Fruit fly (Drosophila melanogaster) whole organism, pupa: ENCODE data around the gene sas.
A peak's percentile ranks its signal among the peaks of the same experiment; 100 is the strongest.

ENCODE experiments used
- CG10348 ChIP-seq: fragments of 200-800 bp; sonication (Bioruptor generic); IDR thresholded peaks from 2 replicates; pipeline ENCODE4 v1.3.6; 2022; ENCODE audit warnings: missing biosample characterization, missing genetic modification characterization
- CG12605 ChIP-seq: fragments of 200-800 bp; sonication (Bioruptor generic); IDR thresholded peaks from 2 replicates; pipeline ENCODE4 v1.3.6; 2022; ENCODE audit warnings: missing biosample characterization, missing genetic modification characterization
- CG13204 ChIP-seq: fragments of 200-800 bp; sonication (Bioruptor generic); optimal IDR thresholded peaks from 2 replicates; lab custom pipeline; 2018; ENCODE audit warnings: missing biosample characterization, mild to moderate bottlenecking, missing genetic modification characterization, moderate library complexity
- CG14655 ChIP-seq: fragments of 200-800 bp; sonication (Bioruptor generic); optimal IDR thresholded peaks from 3 replicates; lab custom pipeline; 2017; ENCODE audit warnings: mild to moderate bottlenecking, missing biosample characterization, missing genetic modification reagents, missing genetic modification characterization
- CG15710 ChIP-seq: fragments of 200-800 bp; sonication (Bioruptor generic); optimal IDR thresholded peaks from 2 replicates; lab custom pipeline; 2018; ENCODE audit warnings: missing biosample characterization, mild to moderate bottlenecking, missing genetic modification characterization, moderate library complexity
- CG17806 ChIP-seq: fragments of 200-800 bp; sonication (Bioruptor generic); optimal IDR thresholded peaks from 2 replicates; lab custom pipeline; 2018; ENCODE audit warnings: missing biosample characterization, mild to moderate bottlenecking, missing genetic modification characterization, moderate library complexity
- CG32121 ChIP-seq: fragments of 200-800 bp; sonication (Bioruptor generic); IDR thresholded peaks from 2 replicates; pipeline ENCODE4 v1.3.6; 2022; ENCODE audit warnings: missing biosample characterization, missing genetic modification characterization
- CG34367 ChIP-seq: fragments of 200-800 bp; sonication (Bioruptor generic); optimal IDR thresholded peaks from 2 replicates; lab custom pipeline; 2018; ENCODE audit warnings: missing biosample characterization, mild to moderate bottlenecking, missing genetic modification characterization
- CG4496 ChIP-seq: fragments of 200-800 bp; sonication (Bioruptor generic); IDR thresholded peaks from 3 replicates; pipeline ENCODE4 v1.3.6; 2022; ENCODE audit warnings: missing biosample characterization, missing genetic modification characterization
- CG8159 ChIP-seq: fragments of 200-800 bp; sonication (Bioruptor generic); optimal IDR thresholded peaks from 3 replicates; lab custom pipeline; 2018; ENCODE audit warnings: missing biosample characterization, mild to moderate bottlenecking, missing genetic modification characterization, moderate library complexity
- CG8301 ChIP-seq: fragments of 200-800 bp; sonication (Bioruptor generic); optimal IDR thresholded peaks from 2 replicates; lab custom pipeline; 2018; ENCODE audit warnings: missing biosample characterization, mild to moderate bottlenecking, missing genetic modification characterization
- CG9948 ChIP-seq: fragments of 200-800 bp; sonication (Bioruptor generic); optimal IDR thresholded peaks from 2 replicates; lab custom pipeline; 2018; ENCODE audit warnings: missing biosample characterization, mild to moderate bottlenecking, missing genetic modification characterization, moderate library complexity
- D1 ChIP-seq: fragments of 200-800 bp; sonication (Bioruptor generic); optimal IDR thresholded peaks from 2 replicates; lab custom pipeline; 2018; ENCODE audit warnings: missing biosample characterization, mild to moderate bottlenecking, missing genetic modification characterization, moderate library complexity
- EcR ChIP-seq: fragments of 200-800 bp; sonication (Bioruptor generic); optimal IDR thresholded peaks from 3 replicates; lab custom pipeline; 2019; ENCODE audit warnings: missing biosample characterization, missing genetic modification characterization, mild to moderate bottlenecking, moderate library complexity, missing genetic modification reagents
- Ets98B ChIP-seq: fragments of 200-800 bp; sonication (Bioruptor generic); IDR thresholded peaks from 2 replicates; pipeline ENCODE4 v1.3.6; 2022; ENCODE audit warnings: missing biosample characterization, missing genetic modification characterization
- Pif1A ChIP-seq: fragments of 200-800 bp; sonication (Bioruptor generic); optimal IDR thresholded peaks from 3 replicates; lab custom pipeline; 2016; ENCODE audit warnings: missing biosample characterization, missing genetic modification characterization
- Pif1B ChIP-seq: fragments of 200-800 bp; sonication (Bioruptor generic); optimal IDR thresholded peaks from 3 replicates; lab custom pipeline; 2016; ENCODE audit warnings: missing biosample characterization, missing genetic modification characterization
- Snoo ChIP-seq: fragments of 200-800 bp; sonication (Bioruptor generic); optimal IDR thresholded peaks from 3 replicates; lab custom pipeline; 2017; ENCODE audit warnings: missing biosample characterization, mild to moderate bottlenecking, missing genetic modification characterization, inconsistent platforms
- fd96Ca ChIP-seq: fragments of 200-800 bp; sonication (Bioruptor generic); IDR thresholded peaks from 3 replicates; pipeline ENCODE4 v1.3.6; 2022; ENCODE audit warnings: missing biosample characterization, missing genetic modification characterization
- gl ChIP-seq: fragments of 200-800 bp; sonication (Bioruptor generic); optimal IDR thresholded peaks from 2 replicates; lab custom pipeline; 2018; ENCODE audit warnings: missing biosample characterization, mild to moderate bottlenecking, missing genetic modification characterization
- rn ChIP-seq: fragments of 200-800 bp; sonication (Bioruptor generic); IDR thresholded peaks from 2 replicates; pipeline ENCODE4 v1.3.6; 2022; ENCODE audit warnings: missing biosample characterization, missing genetic modification characterization

sas gene

DNA sequence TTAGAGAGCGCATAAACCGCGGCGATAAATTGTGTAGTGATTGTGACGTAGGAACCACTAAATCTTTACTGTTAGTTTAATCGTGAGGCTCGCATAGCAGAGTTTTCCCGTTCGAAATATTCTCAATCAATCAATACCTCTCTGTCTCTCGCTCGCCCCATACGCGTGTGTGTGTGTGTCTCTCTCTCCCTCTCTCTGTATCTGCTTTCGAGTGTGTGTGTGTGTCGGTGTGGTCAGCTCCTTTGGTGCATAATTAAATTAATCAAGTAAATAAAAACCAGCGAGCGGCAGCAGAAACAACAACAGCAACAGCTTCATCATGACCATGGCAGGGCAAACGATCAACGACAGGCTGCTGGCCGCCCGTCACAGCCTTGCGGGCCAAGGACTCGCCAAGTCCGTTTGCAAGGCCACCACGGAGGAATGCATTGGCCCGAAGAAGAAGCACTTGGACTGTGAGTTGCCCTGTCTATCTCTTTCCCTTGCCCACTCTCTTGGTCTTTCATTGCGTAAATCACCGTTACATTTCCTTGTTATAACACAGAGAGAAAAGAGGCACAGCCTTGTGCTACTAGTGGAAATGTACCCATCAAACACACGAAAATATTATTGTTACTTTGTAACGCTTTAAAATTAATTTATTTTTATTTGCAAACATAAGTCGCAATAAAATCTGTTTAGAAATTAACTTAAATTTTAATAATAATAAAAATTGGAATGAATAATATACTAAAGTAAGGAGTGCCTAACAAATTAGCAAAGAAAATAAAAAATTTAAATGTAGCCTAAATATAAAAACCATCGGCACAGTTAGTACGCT, 24.7 kb downstream of the sas start:
- TF ChIP-seq CG34367 (tag; lab: Kevin White, UChicago), result peak; percentile 6
- peak; percentile 92 for TF ChIP-seq EcR
- TF ChIP-seq D1 (tag; lab: Kevin White, UChicago), result no peak
- TF ChIP-seq Snoo (tag; lab: Kevin White, UChicago), result no peak
- TF ChIP-seq CG12605 (GFP tag; lab: Robert Waterston, UW), result no peak
- TF ChIP-seq CG15710 (tag; lab: Kevin White, UChicago), result no peak
- peak; percentile 28 for TF ChIP-seq CG9948 (tag; lab: Kevin White, UChicago)
- TF ChIP-seq gl (tag; lab: Kevin White, UChicago), result no peak
- TF ChIP-seq CG13204 (GFP tag; lab: Kevin White, UChicago), result no peak
- 0 out of 2 replicates have a peak, but pooled peaks have one; percentile 5 for TF ChIP-seq Ets98B (GFP tag; lab: Robert Waterston, UW)
- 0 out of 2 replicates have a peak, but pooled peaks have one; percentile 24 for TF ChIP-seq CG32121 (GFP tag; lab: Robert Waterston, UW)
- TF ChIP-seq CG17806 (tag; lab: Kevin White, UChicago), result peak; percentile 47
- no peak for TF ChIP-seq fd96Ca
- TF ChIP-seq CG14655, result no peak
- no peak for TF ChIP-seq rn
- TF ChIP-seq CG8159 (tag; lab: Kevin White, UChicago), result peak; percentile 40
- no peak for TF ChIP-seq CG4496 (GFP tag; lab: Robert Waterston, UW)
- peak; percentile 21 for TF ChIP-seq CG8301 (tag; lab: Kevin White, UChicago)
- no peak for TF ChIP-seq Pif1A

DNA sequence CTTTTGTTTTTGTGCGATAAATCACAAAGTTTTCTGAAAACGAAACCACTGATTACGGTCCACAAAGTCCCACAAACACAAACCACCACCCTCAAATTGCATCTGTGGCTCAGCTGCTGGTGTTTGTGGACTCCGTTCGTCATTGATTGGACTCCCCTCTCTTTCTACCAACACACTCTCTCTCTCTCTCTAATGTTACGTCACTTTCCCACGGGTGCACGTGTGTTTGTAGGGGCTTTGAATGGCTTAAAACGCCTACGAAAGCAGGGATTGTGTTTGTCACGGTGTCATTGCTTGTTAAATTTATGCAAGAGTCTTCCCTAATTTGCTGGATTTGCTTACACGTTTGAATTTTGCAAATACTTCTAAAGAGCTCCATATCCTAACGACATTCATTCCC, 25.4 kb downstream of the sas start:
- TF ChIP-seq rn (no peak), CG4496 (GFP tag; lab: Robert Waterston, UW) (no peak), fd96Ca (no peak), EcR (no peak), CG17806 (tag; lab: Kevin White, UChicago) (no peak), CG8159 (tag; lab: Kevin White, UChicago) (no peak), CG12605 (GFP tag; lab: Robert Waterston, UW) (no peak), CG13204 (GFP tag; lab: Kevin White, UChicago) (no peak), Ets98B (GFP tag; lab: Robert Waterston, UW) (no peak), CG9948 (tag; lab: Kevin White, UChicago) (no peak), Pif1B (GFP tag; lab: Kevin White, UChicago) (no peak), CG8301 (tag; lab: Kevin White, UChicago) (no peak), CG34367 (tag; lab: Kevin White, UChicago) (no peak), CG14655 (no peak), gl (tag; lab: Kevin White, UChicago) (no peak), Pif1A (no peak), D1 (tag; lab: Kevin White, UChicago) (no peak)
- TF ChIP-seq, all 21 proteins: peak for 0

- TF ChIP-seq CG12605 (GFP tag; lab: Robert Waterston, UW) (no peak), rn (no peak), CG14655 (no peak)
Observed at dm6 chr3R:7188697-7189096, 26.1 kb downstream of the sas start.

- TF ChIP-seq EcR, result no peak
- TF ChIP-seq D1 (tag; lab: Kevin White, UChicago), result peak; percentile 34
Observed at dm6 chr3R:7199849-7200248, 37.2 kb downstream of the sas start.

DNA sequence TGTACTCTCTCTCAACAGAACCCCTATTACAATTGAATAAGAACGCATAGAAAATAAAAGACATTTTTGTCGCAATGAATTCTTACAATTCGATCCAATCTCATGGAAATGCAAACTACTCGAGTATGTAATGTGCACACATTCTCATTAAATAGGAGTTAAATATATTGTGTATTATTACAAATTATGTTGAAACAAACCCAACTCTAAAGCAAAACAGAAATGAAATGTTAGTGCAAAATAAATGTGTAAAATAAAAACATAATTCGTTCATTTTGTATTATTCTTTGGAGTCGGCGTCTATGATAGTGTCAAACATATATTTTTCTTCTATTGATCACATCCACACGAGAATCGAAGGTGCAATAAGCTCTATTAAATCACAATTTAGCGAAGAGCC, 38.1 kb downstream of the sas start, which contains the start of gene CG14609:
Gene CG14609, plus strand, starts transcription at position 301 of the 400 bp plus-strand sequence.
- TF ChIP-seq CG10348 (GFP tag; lab: Robert Waterston, UW) (no peak), CG32121 (GFP tag; lab: Robert Waterston, UW) (no peak), CG14655 (no peak), D1 (tag; lab: Kevin White, UChicago) (no peak), Pif1A (no peak), gl (tag; lab: Kevin White, UChicago) (no peak), CG8159 (tag; lab: Kevin White, UChicago) (no peak), CG12605 (GFP tag; lab: Robert Waterston, UW) (no peak), CG4496 (GFP tag; lab: Robert Waterston, UW) (no peak), CG17806 (tag; lab: Kevin White, UChicago) (no peak)

DNA sequence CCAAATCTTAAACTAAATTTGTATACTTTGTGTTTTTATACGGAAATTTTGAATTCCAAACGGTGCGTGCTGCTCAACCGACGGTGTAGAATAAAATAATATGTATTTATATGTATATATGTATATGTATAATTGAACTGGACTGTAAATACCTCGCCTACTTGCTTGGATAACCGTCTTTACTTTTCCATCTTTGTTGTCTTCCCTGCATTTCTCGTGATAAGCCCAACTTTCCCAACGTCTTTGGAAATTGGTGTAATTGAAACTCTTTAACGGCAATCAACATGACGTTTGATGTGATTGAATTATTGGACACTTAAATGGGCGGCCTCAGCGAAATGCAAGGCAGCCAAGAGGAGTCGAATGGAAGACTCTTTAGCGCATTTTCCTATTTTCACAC, 45.7 kb downstream of the sas start, which contains the start of gene CG1288:
Gene CG1288, minus strand, starts transcription at position 101 of the 400 bp plus-strand sequence.
- no peak for TF ChIP-seq Pif1A
- TF ChIP-seq rn, result no peak
- TF ChIP-seq CG14655, result no peak
- no peak for TF ChIP-seq Snoo (tag; lab: Kevin White, UChicago)
- no peak for TF ChIP-seq fd96Ca
- no peak for TF ChIP-seq CG15710 (tag; lab: Kevin White, UChicago)
- TF ChIP-seq CG10348 (GFP tag; lab: Robert Waterston, UW), result no peak
- TF ChIP-seq Pif1B (GFP tag; lab: Kevin White, UChicago), result no peak
- TF ChIP-seq CG13204 (GFP tag; lab: Kevin White, UChicago), result no peak
- no peak for TF ChIP-seq CG34367 (tag; lab: Kevin White, UChicago)
- no peak for TF ChIP-seq CG4496 (GFP tag; lab: Robert Waterston, UW)
- no peak for TF ChIP-seq CG8159 (tag; lab: Kevin White, UChicago)
- TF ChIP-seq CG8301 (tag; lab: Kevin White, UChicago), result no peak
- no peak for TF ChIP-seq Ets98B (GFP tag; lab: Robert Waterston, UW)
- no peak for TF ChIP-seq gl (tag; lab: Kevin White, UChicago)
